Worm (Caenorhabditis elegans) whole organism, late embryonic: ENCODE data around the gene scb-1.

ENCODE experiments used
- K02D7.2 ChIP-seq: sonication (generic microtip); optimal IDR thresholded peaks from 2 replicates; lab custom pipeline; 2017; ENCODE audit warnings: mild to moderate bottlenecking, missing genetic modification characterization, missing compliant biosample characterization
- T23F11.4 ChIP-seq: fragments of 200-800 bp; sonication (Bioruptor generic); optimal IDR thresholded peaks from 2 replicates; lab custom pipeline; 2018; ENCODE audit warnings: mild to moderate bottlenecking, missing genetic modification characterization, missing compliant biosample characterization
- Y22D7AL.16 ChIP-seq: sonication (generic microtip); optimal IDR thresholded peaks from 2 replicates; lab custom pipeline; 2016; ENCODE audit warnings: missing genetic modification characterization, missing compliant biosample characterization
- ahr-1 ChIP-seq: sonication (generic microtip); optimal IDR thresholded peaks from 2 replicates; lab custom pipeline; 2016; ENCODE audit warnings: missing genetic modification characterization, missing compliant biosample characterization
- ama-1 ChIP-seq: fragments of 150-350 bp; optimal IDR thresholded peaks from 2 replicates; lab custom pipeline; 2014
- ceh-14 ChIP-seq: sonication (generic microtip); optimal IDR thresholded peaks from 2 replicates; lab custom pipeline; 2016; ENCODE audit warnings: missing genotype, missing genetic modification characterization, missing compliant biosample characterization
- ceh-18 ChIP-seq: sonication (generic microtip); optimal IDR thresholded peaks from 2 replicates; lab custom pipeline; 2016; ENCODE audit warnings: missing genetic modification characterization, missing compliant biosample characterization
- ceh-19 ChIP-seq: fragments of 200-800 bp; sonication (Bioruptor generic); optimal IDR thresholded peaks from 2 replicates; lab custom pipeline; 2018; ENCODE audit warnings: mild to moderate bottlenecking, missing genetic modification characterization, missing compliant biosample characterization
- ceh-2 ChIP-seq: sonication (generic microtip); optimal IDR thresholded peaks from 2 replicates; lab custom pipeline; 2016; ENCODE audit warnings: missing genotype, missing genetic modification characterization, missing compliant biosample characterization
- ceh-30 ChIP-seq: fragments of 150-350 bp; optimal IDR thresholded peaks from 2 replicates; lab custom pipeline; 2014; ENCODE audit warnings: missing biosample characterization, missing genetic modification characterization
- ceh-31 ChIP-seq: sonication (generic microtip); optimal IDR thresholded peaks from 2 replicates; lab custom pipeline; 2016; ENCODE audit warnings: missing genetic modification characterization, missing compliant biosample characterization
- ceh-45 ChIP-seq: fragments of 200-800 bp; sonication (Bioruptor generic); IDR thresholded peaks from 2 replicates; pipeline ENCODE4 v1.3.6; 2022; ENCODE audit warnings: missing genetic modification reagents, missing genetic modification characterization, missing compliant biosample characterization
- ceh-48 ChIP-seq: sonication (generic microtip); optimal IDR thresholded peaks from 2 replicates; lab custom pipeline; 2016; ENCODE audit warnings: missing genetic modification characterization, inconsistent platforms, missing compliant biosample characterization
- ceh-9 ChIP-seq: sonication (generic microtip); optimal IDR thresholded peaks from 2 replicates; lab custom pipeline; 2016; ENCODE audit warnings: mild to moderate bottlenecking, missing genetic modification characterization, inconsistent platforms, missing compliant biosample characterization
- che-1 ChIP-seq: sonication (generic microtip); optimal IDR thresholded peaks from 2 replicates; lab custom pipeline; 2016; ENCODE audit warnings: mild to moderate bottlenecking, missing genetic modification characterization, missing compliant biosample characterization
- dmd-4 ChIP-seq: sonication (generic microtip); optimal IDR thresholded peaks from 2 replicates; lab custom pipeline; 2016; ENCODE audit warnings: borderline replicate concordance, missing genetic modification characterization, missing compliant biosample characterization
- elt-2 ChIP-seq: sonication (generic microtip); optimal IDR thresholded peaks from 2 replicates; lab custom pipeline; 2016; ENCODE audit warnings: missing genetic modification reagents, missing genetic modification characterization, missing compliant biosample characterization
- elt-4 ChIP-seq: sonication (generic microtip); optimal IDR thresholded peaks from 2 replicates; lab custom pipeline; 2016; ENCODE audit warnings: missing genetic modification characterization, missing compliant biosample characterization
- eyg-1 ChIP-seq: sonication (generic microtip); optimal IDR thresholded peaks from 2 replicates; lab custom pipeline; 2016; ENCODE audit warnings: missing genotype, missing genetic modification characterization, missing compliant biosample characterization
- fkh-6 ChIP-seq: sonication (generic microtip); optimal IDR thresholded peaks from 2 replicates; lab custom pipeline; 2016; ENCODE audit warnings: missing genetic modification characterization, missing compliant biosample characterization
- gmeb-2 ChIP-seq: sonication (generic microtip); optimal IDR thresholded peaks from 2 replicates; lab custom pipeline; 2016; ENCODE audit warnings: missing genetic modification characterization, inconsistent platforms, missing compliant biosample characterization
- hlh-13 ChIP-seq: fragments of 200-800 bp; sonication (Bioruptor generic); optimal IDR thresholded peaks from 2 replicates; lab custom pipeline; 2018; ENCODE audit warnings: mild to moderate bottlenecking, missing genetic modification characterization, missing compliant biosample characterization
- hlh-6 ChIP-seq: sonication (generic microtip); optimal IDR thresholded peaks from 2 replicates; lab custom pipeline; 2016; ENCODE audit warnings: missing genotype, missing genetic modification characterization, missing compliant biosample characterization
- hlh-8 ChIP-seq: sonication (generic microtip); optimal IDR thresholded peaks from 2 replicates; lab custom pipeline; 2016; ENCODE audit warnings: missing genotype, missing genetic modification characterization, missing compliant biosample characterization
- madf-2 ChIP-seq: sonication (generic microtip); optimal IDR thresholded peaks from 2 replicates; lab custom pipeline; 2017; ENCODE audit warnings: missing genetic modification characterization, missing compliant biosample characterization
- mec-3 ChIP-seq: sonication (generic microtip); optimal IDR thresholded peaks from 2 replicates; lab custom pipeline; 2016; ENCODE audit warnings: borderline replicate concordance, missing genetic modification characterization, missing compliant biosample characterization
- nfya-1 ChIP-seq: sonication (generic microtip); optimal IDR thresholded peaks from 2 replicates; lab custom pipeline; 2017; ENCODE audit warnings: missing genetic modification characterization, mild to moderate bottlenecking, missing compliant biosample characterization, antibody characterized with exemption, moderate library complexity
- nhr-11 ChIP-seq: fragments of 150-350 bp; optimal IDR thresholded peaks from 2 replicates; lab custom pipeline; 2014; ENCODE audit warnings: missing biosample characterization, missing genetic modification characterization
- npax-4 ChIP-seq: sonication (generic microtip); optimal IDR thresholded peaks from 2 replicates; lab custom pipeline; 2016; ENCODE audit warnings: missing genetic modification characterization, missing compliant biosample characterization
- pag-3 ChIP-seq: sonication (generic microtip); optimal IDR thresholded peaks from 2 replicates; lab custom pipeline; 2016; ENCODE audit warnings: missing compliant biosample characterization, missing genetic modification characterization, borderline replicate concordance
- pha-4 ChIP-seq: fragments of 150-350 bp; optimal IDR thresholded peaks from 2 replicates; lab custom pipeline; 2018; ENCODE audit warnings: missing biosample characterization, missing genetic modification reagents, missing genetic modification characterization
- pqm-1 ChIP-seq: sonication (generic microtip); optimal IDR thresholded peaks from 2 replicates; lab custom pipeline; 2016; ENCODE audit warnings: missing genetic modification characterization, missing compliant biosample characterization
- pros-1 ChIP-seq: fragments of 150-350 bp; optimal IDR thresholded peaks from 2 replicates; lab custom pipeline; 2014; ENCODE audit warnings: missing biosample characterization, missing genetic modification reagents, missing genetic modification characterization
- ref-2 ChIP-seq: sonication (generic microtip); optimal IDR thresholded peaks from 2 replicates; lab custom pipeline; 2016; ENCODE audit warnings: missing genetic modification characterization, missing compliant biosample characterization
- rnt-1 ChIP-seq: sonication (generic microtip); optimal IDR thresholded peaks from 2 replicates; lab custom pipeline; 2016; ENCODE audit warnings: missing genetic modification characterization, missing compliant biosample characterization
- sdc-2 ChIP-seq: sonication (generic microtip); optimal IDR thresholded peaks from 2 replicates; lab custom pipeline; 2016; ENCODE audit warnings: missing genotype, missing genetic modification characterization, missing compliant biosample characterization
- sox-2 ChIP-seq: fragments of 200-800 bp; sonication (Bioruptor generic); IDR thresholded peaks from 2 replicates; pipeline ENCODE4 v1.3.6; 2022; ENCODE audit warnings: missing genetic modification reagents, missing genetic modification characterization, missing compliant biosample characterization
- sox-4 ChIP-seq: sonication (generic microtip); optimal IDR thresholded peaks from 2 replicates; lab custom pipeline; 2017; ENCODE audit warnings: mild to moderate bottlenecking, missing genetic modification characterization, inconsistent platforms, missing compliant biosample characterization
- tbx-2 ChIP-seq: sonication (generic microtip); optimal IDR thresholded peaks from 2 replicates; lab custom pipeline; 2016; ENCODE audit warnings: missing genetic modification characterization, missing compliant biosample characterization
- ttx-3 ChIP-seq: sonication (generic microtip); optimal IDR thresholded peaks from 2 replicates; lab custom pipeline; 2016; ENCODE audit warnings: missing genetic modification reagents, missing genetic modification characterization, missing compliant biosample characterization
- unc-3 ChIP-seq, 2 experiments: fragments of 200-800 bp in 1 of 2; sonication (Bioruptor generic) in 1 of 2; sonication (generic microtip) in 1 of 2; conservative IDR thresholded peaks in 1 of 2; optimal IDR thresholded peaks in 1 of 2; 2 replicates each; pipeline versions ENCODE4 v1.3.6 to Lab custom; 2016 to 2022; ENCODE audit warnings: missing compliant biosample characterization in 2 of 2, missing genetic modification characterization in 2 of 2, missing genetic modification reagents in 1 of 2
- unc-42 ChIP-seq: sonication (generic microtip); optimal IDR thresholded peaks from 2 replicates; lab custom pipeline; 2016; ENCODE audit warnings: missing genotype, missing genetic modification characterization, missing compliant biosample characterization
- unc-55 ChIP-seq: sonication (generic microtip); optimal IDR thresholded peaks from 2 replicates; lab custom pipeline; 2017; ENCODE audit warnings: missing biosample characterization, missing genetic modification reagents, missing genetic modification characterization
- unc-86 ChIP-seq: sonication (generic microtip); optimal IDR thresholded peaks from 2 replicates; lab custom pipeline; 2016; ENCODE audit warnings: missing genetic modification characterization, missing compliant biosample characterization
- zip-5 ChIP-seq: sonication (generic microtip); optimal IDR thresholded peaks from 2 replicates; lab custom pipeline; 2016; ENCODE audit warnings: missing genetic modification characterization, missing compliant biosample characterization
- ztf-16 ChIP-seq: sonication (generic microtip); optimal IDR thresholded peaks from 2 replicates; lab custom pipeline; 2017; ENCODE audit warnings: missing genetic modification characterization, missing compliant biosample characterization

Gene scb-1

ce11 chrV:11076403-11076802 is 43.1 kb downstream of the scb-1 start:
- TF ChIP-seq ceh-14 (tag; lab: Kevin White, UChicago) (no peak), fkh-6 (tag; lab: Kevin White, UChicago) (no peak), ceh-19 (GFP tag; lab: Kevin White, UChicago) (no peak), unc-42 (tag; lab: Kevin White, UChicago) (no peak), dmd-4 (tag; lab: Kevin White, UChicago) (no peak), ama-1 (lab: Kevin White, UChicago) (peak; percentile 23), elt-2 (tag; lab: Kevin White, UChicago) (peak; percentile 89), npax-4 (no peak)

- no peak for TF ChIP-seq npax-4
- no peak for TF ChIP-seq sox-2
- no peak for TF ChIP-seq ceh-18 (tag; lab: Kevin White, UChicago)
- TF ChIP-seq ceh-2 (tag; lab: Kevin White, UChicago), result no peak
- no peak for TF ChIP-seq sox-4
- TF ChIP-seq pros-1 (tag; lab: Kevin White, UChicago), result no peak
- no peak for TF ChIP-seq madf-2 (tag; lab: Kevin White, UChicago)
- no peak for TF ChIP-seq ztf-16 (tag; lab: Kevin White, UChicago)
- TF ChIP-seq pqm-1, result no peak
- no peak for TF ChIP-seq Y22D7AL.16 (tag; lab: Kevin White, UChicago)
- TF ChIP-seq unc-3 (GFP tag; conservative IDR thresholded peaks at IDR 0.05; lab: Robert Waterston, UW), result no peak
- no peak for TF ChIP-seq unc-3 (tag; optimal IDR thresholded peaks at IDR 0.05; lab: Kevin White, UChicago)
- TF ChIP-seq K02D7.2 (tag; lab: Kevin White, UChicago), result no peak
- TF ChIP-seq che-1, result no peak
- no peak for TF ChIP-seq ceh-30
- no peak for TF ChIP-seq elt-4
- no peak for TF ChIP-seq T23F11.4 (GFP tag; lab: Kevin White, UChicago)
Observed at ce11 chrV:11076028-11076402, 43.5 kb downstream of the scb-1 start.

- TF ChIP-seq ztf-16 (tag; lab: Kevin White, UChicago), result no peak
- TF ChIP-seq ref-2 (tag; lab: Kevin White, UChicago), result peak; percentile 14
- TF ChIP-seq sdc-2, result peak; percentile 26
- TF ChIP-seq ceh-31 (tag; lab: Kevin White, UChicago), result peak; percentile 31
- TF ChIP-seq ceh-48 (tag; lab: Kevin White, UChicago), result no peak
- peak; percentile 23 for TF ChIP-seq nfya-1 (tag; lab: Kevin White, UChicago)
- TF ChIP-seq hlh-6, result peak; percentile 32
- TF ChIP-seq unc-42 (tag; lab: Kevin White, UChicago), result peak; percentile 25
- TF ChIP-seq zip-5 (tag; lab: Kevin White, UChicago), result no peak
- TF ChIP-seq hlh-13, result no peak
- peak; percentile 54 for TF ChIP-seq elt-4
- TF ChIP-seq ceh-18 (tag; lab: Kevin White, UChicago), result peak; percentile 13
- TF ChIP-seq, all 69 proteins: peak for 8
Observed at ce11 chrV:11075209-11076027, 44.1 kb downstream of the scb-1 start.

- TF ChIP-seq rnt-1 (tag; lab: Kevin White, UChicago) (peak; percentile 67), nhr-11 (tag; lab: Kevin White, UChicago) (no peak), elt-4 (no peak), ref-2 (tag; lab: Kevin White, UChicago) (no peak), unc-86 (tag; lab: Kevin White, UChicago) (no peak), hlh-8 (no peak), T23F11.4 (GFP tag; lab: Kevin White, UChicago) (no peak), ceh-18 (tag; lab: Kevin White, UChicago) (peak; percentile 92), zip-5 (tag; lab: Kevin White, UChicago) (no peak), eyg-1 (tag; lab: Kevin White, UChicago) (no peak), pha-4 (tag; lab: Kevin White, UChicago) (no peak), mec-3 (tag; lab: Kevin White, UChicago) (no peak), ttx-3 (no peak), pag-3 (tag; lab: Kevin White, UChicago) (no peak), gmeb-2 (tag; lab: Kevin White, UChicago) (no peak), ceh-9 (tag; lab: Kevin White, UChicago) (no peak), ceh-31 (tag; lab: Kevin White, UChicago) (no peak), nfya-1 (tag; lab: Kevin White, UChicago) (peak; percentile 53), unc-42 (tag; lab: Kevin White, UChicago) (no peak), unc-55 (GFP tag; lab: Kevin White, UChicago) (peak; percentile 27), tbx-2 (tag; lab: Kevin White, UChicago) (no peak), ceh-45 (no peak), ahr-1 (tag; lab: Kevin White, UChicago) (no peak)
Observed at ce11 chrV:11074448-11074847, 45.1 kb downstream of the scb-1 start, which contains the start of gene act-3. Gene act-3 (minus strand): TSS chrV:11074498.
